Worm (Caenorhabditis elegans) whole organism, L2 larva: ENCODE measurements around the gene Y61B8A.6.

Source experiments
- ama-1 ChIP-seq: fragments of 150-350 bp; optimal IDR thresholded peaks from 2 replicates; lab custom pipeline; 2018; ENCODE audit warnings: inconsistent platforms
- ceh-16 ChIP-seq: fragments of 150-350 bp; optimal IDR thresholded peaks from 2 replicates; lab custom pipeline; 2014; ENCODE audit warnings: missing biosample characterization, missing genetic modification characterization
- lin-39 ChIP-seq: fragments of 150-350 bp; optimal IDR thresholded peaks from 2 replicates; lab custom pipeline; 2014; ENCODE audit warnings: missing biosample characterization, missing genetic modification reagents, missing genetic modification characterization
- mdl-1 ChIP-seq, 2 experiments: fragments of 150-350 bp in 1 of 2; sonication (generic microtip) in 1 of 2; optimal IDR thresholded peaks; 2 replicates each; lab custom pipeline; 2017; ENCODE audit warnings: missing biosample characterization in 2 of 2, missing genetic modification characterization in 2 of 2
- nhr-12 ChIP-seq: fragments of 150-350 bp; optimal IDR thresholded peaks from 2 replicates; lab custom pipeline; 2014; ENCODE audit warnings: missing biosample characterization, missing genetic modification characterization
- unc-62 ChIP-seq: fragments of 150-350 bp; optimal IDR thresholded peaks from 2 replicates; lab custom pipeline; 2014; ENCODE audit warnings: missing biosample characterization, missing genetic modification reagents, missing genetic modification characterization
- zag-1 ChIP-seq: fragments of 150-350 bp; optimal IDR thresholded peaks from 2 replicates; lab custom pipeline; 2014; ENCODE audit warnings: missing biosample characterization, missing genetic modification characterization

DNA sequence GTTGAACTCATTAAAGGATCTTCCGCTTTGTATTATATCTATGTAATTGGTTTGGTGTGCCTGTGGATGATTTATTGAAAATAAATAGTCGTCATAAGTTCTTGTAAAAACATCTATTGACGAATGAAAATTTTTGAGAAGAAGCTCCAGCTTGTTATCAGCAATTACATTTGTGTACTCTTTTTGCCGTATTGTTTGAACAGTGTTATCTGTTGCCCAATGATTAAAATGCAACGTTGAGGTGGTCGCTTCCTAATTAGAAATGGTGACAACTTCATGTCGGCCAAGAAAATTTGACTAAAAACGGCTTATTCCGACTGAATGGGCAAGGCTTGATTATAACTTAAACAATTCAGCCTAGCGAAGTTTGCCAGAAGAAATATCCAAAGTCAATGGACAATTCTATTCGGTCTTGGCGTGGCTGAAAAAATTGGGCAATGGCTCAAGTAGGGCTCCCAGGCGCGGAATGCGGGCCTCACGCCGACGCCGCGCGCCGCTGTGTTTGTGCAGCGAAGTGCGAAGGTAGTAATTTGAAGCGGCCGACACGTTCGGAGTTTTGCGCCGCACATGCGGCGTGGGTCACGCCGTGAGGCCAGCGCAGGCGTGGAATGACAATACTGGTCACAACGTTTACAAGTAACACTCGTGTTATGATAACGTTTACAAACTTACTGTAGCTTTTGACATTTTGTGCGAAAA, 11.0 kb upstream of the Y61B8A.6 start:
- TF ChIP-seq ama-1 = no peak
- TF ChIP-seq ceh-16 (tag; lab: Kevin White, UChicago) = no peak
- no peak for TF ChIP-seq nhr-12
- TF ChIP-seq zag-1 (tag; lab: Kevin White, UChicago) = no peak
- TF ChIP-seq lin-39 (tag; lab: Kevin White, UChicago) = no peak
- TF ChIP-seq mdl-1 (tag; optimal IDR thresholded peaks at IDR 0.05; lab: Kevin White, UChicago) = no peak
- no peak for TF ChIP-seq unc-62 (GFP tag; lab: Kevin White, UChicago)
